Worm (Caenorhabditis elegans) whole organism, L1 larva: Measurements from ENCODE around the gene mpc-1.

Experiments used
- C16A3.4 ChIP-seq: fragments of 150-350 bp; optimal IDR thresholded peaks from 2 replicates; lab custom pipeline; 2014; ENCODE audit warnings: missing biosample characterization, missing genetic modification characterization
- Y116A8C.19 ChIP-seq: sonication (generic microtip); optimal IDR thresholded peaks from 2 replicates; lab custom pipeline; 2016; ENCODE audit warnings: missing compliant biosample characterization, missing genetic modification characterization, borderline replicate concordance
- ama-1 ChIP-seq: fragments of 150-350 bp; optimal IDR thresholded peaks from 2 replicates; lab custom pipeline; 2014
- blmp-1 ChIP-seq: fragments of 150-350 bp; optimal IDR thresholded peaks from 2 replicates; lab custom pipeline; 2014; ENCODE audit warnings: missing biosample characterization, missing genetic modification characterization
- ceh-82 ChIP-seq, 3 experiments: fragments of 150-350 bp in 1 of 3; sonication (generic microtip) in 2 of 3; optimal IDR thresholded peaks; 2 replicates each; lab custom pipeline; 2014 to 2017; ENCODE audit warnings: missing biosample characterization in 3 of 3, missing genetic modification characterization in 3 of 3
- ceh-88 ChIP-seq: fragments of 200-800 bp; sonication (Bioruptor generic); IDR thresholded peaks from 2 replicates; pipeline ENCODE4 v1.3.6; 2022; ENCODE audit warnings: missing genetic modification characterization, missing compliant biosample characterization
- ceh-90 ChIP-seq: sonication (generic microtip); optimal IDR thresholded peaks from 2 replicates; lab custom pipeline; 2016; ENCODE audit warnings: missing genetic modification characterization, missing compliant biosample characterization
- dpl-1 ChIP-seq, 3 experiments: fragments of 150-350 bp in 2 of 3; sonication (generic microtip) in 1 of 3; optimal IDR thresholded peaks; 2 replicates each; lab custom pipeline; 2014 to 2017; ENCODE audit warnings: missing biosample characterization in 3 of 3, missing genetic modification characterization in 3 of 3, missing genetic modification reagents in 3 of 3
- dsc-1 ChIP-seq: sonication (generic microtip); optimal IDR thresholded peaks from 2 replicates; lab custom pipeline; 2016; ENCODE audit warnings: mild to moderate bottlenecking, missing genetic modification characterization, missing compliant biosample characterization
- egl-27 ChIP-seq, 2 experiments: fragments of 150-350 bp in 1 of 2; sonication (generic microtip); optimal IDR thresholded peaks; 3 replicates each; lab custom pipeline; 2017 to 2018; ENCODE audit warnings: missing biosample characterization in 2 of 2, missing genetic modification characterization in 2 of 2, missing genetic modification reagents in 2 of 2
- elt-2 ChIP-seq: sonication (generic microtip); optimal IDR thresholded peaks from 2 replicates; lab custom pipeline; 2016; ENCODE audit warnings: missing genetic modification characterization, mild to moderate bottlenecking, inconsistent platforms, missing compliant biosample characterization, missing genetic modification reagents
- fkh-4 ChIP-seq: sonication (generic microtip); optimal IDR thresholded peaks from 2 replicates; lab custom pipeline; 2016; ENCODE audit warnings: missing compliant biosample characterization, missing genetic modification characterization, borderline replicate concordance
- fkh-8 ChIP-seq: sonication (generic microtip); optimal IDR thresholded peaks from 2 replicates; lab custom pipeline; 2016; ENCODE audit warnings: mild to moderate bottlenecking, missing genetic modification characterization, missing compliant biosample characterization
- fos-1 ChIP-seq: fragments of 150-350 bp; optimal IDR thresholded peaks from 2 replicates; lab custom pipeline; 2014; ENCODE audit warnings: missing biosample characterization, missing genetic modification characterization
- grh-1 ChIP-seq: fragments of 200-800 bp; sonication (Bioruptor generic); IDR thresholded peaks from 2 replicates; pipeline ENCODE4 v1.3.6; 2022; ENCODE audit warnings: missing genetic modification reagents, missing genetic modification characterization, missing compliant biosample characterization
- hlh-17 ChIP-seq: fragments of 200-800 bp; sonication (Bioruptor generic); optimal IDR thresholded peaks from 2 replicates; lab custom pipeline; 2018; ENCODE audit warnings: missing genetic modification characterization, mild to moderate bottlenecking, missing compliant biosample characterization, moderate library complexity, borderline replicate concordance
- irx-1 ChIP-seq: sonication (generic microtip); optimal IDR thresholded peaks from 2 replicates; lab custom pipeline; 2016; ENCODE audit warnings: missing genetic modification characterization, missing compliant biosample characterization
- isw-1 ChIP-seq: fragments of 200-800 bp; sonication (Bioruptor generic); IDR thresholded peaks from 2 replicates; pipeline ENCODE4 v1.3.6; 2022; ENCODE audit warnings: missing genetic modification characterization, missing compliant biosample characterization
- lin-13 ChIP-seq: fragments of 150-350 bp; optimal IDR thresholded peaks from 2 replicates; lab custom pipeline; 2014; ENCODE audit warnings: missing biosample characterization, missing genetic modification reagents, missing genetic modification characterization
- lin-14 ChIP-seq: fragments of 200-800 bp; sonication (Bioruptor generic); optimal IDR thresholded peaks from 2 replicates; lab custom pipeline; 2018; ENCODE audit warnings: mild to moderate bottlenecking, missing genetic modification characterization, moderate library complexity, missing compliant biosample characterization
- lin-35 ChIP-seq, 2 experiments: fragments of 150-350 bp; optimal IDR thresholded peaks; 2 replicates each; lab custom pipeline; 2014; ENCODE audit warnings: missing biosample characterization in 2 of 2, missing genetic modification characterization in 2 of 2, missing genetic modification reagents in 2 of 2
- lin-39 ChIP-seq: fragments of 150-350 bp; optimal IDR thresholded peaks from 2 replicates; lab custom pipeline; 2014; ENCODE audit warnings: missing biosample characterization, missing genetic modification reagents, missing genetic modification characterization
- lir-3 ChIP-seq: sonication (generic microtip); optimal IDR thresholded peaks from 2 replicates; lab custom pipeline; 2016; ENCODE audit warnings: mild to moderate bottlenecking, missing genetic modification characterization, moderate library complexity, missing compliant biosample characterization; ENCODE audit not compliant: poor library complexity
- lsy-2 ChIP-seq, 2 experiments: fragments of 150-350 bp; optimal IDR thresholded peaks; 2 replicates each; lab custom pipeline; 2014; ENCODE audit warnings: missing biosample characterization in 2 of 2, missing genetic modification characterization in 2 of 2
- mdl-1 ChIP-seq, 2 experiments: fragments of 150-350 bp; optimal IDR thresholded peaks; 2 replicates each; lab custom pipeline; 2014 to 2017; ENCODE audit warnings: missing biosample characterization in 2 of 2, missing genetic modification characterization in 2 of 2, inconsistent platforms in 1 of 2
- mep-1 ChIP-seq: fragments of 150-350 bp; optimal IDR thresholded peaks from 2 replicates; lab custom pipeline; 2014; ENCODE audit warnings: missing biosample characterization, missing genetic modification characterization
- nhr-11 ChIP-seq: fragments of 150-350 bp; optimal IDR thresholded peaks from 2 replicates; lab custom pipeline; 2014; ENCODE audit warnings: missing biosample characterization, missing genetic modification characterization
- nhr-12 ChIP-seq: sonication (generic microtip); optimal IDR thresholded peaks from 2 replicates; lab custom pipeline; 2017; ENCODE audit warnings: missing biosample characterization, missing genetic modification characterization
- nhr-19 ChIP-seq: fragments of 200-800 bp; sonication (Bioruptor generic); conservative IDR thresholded peaks from 2 replicates; pipeline ENCODE4 v1.3.6; 2022; ENCODE audit warnings: missing genetic modification characterization, missing compliant biosample characterization
- nhr-20 ChIP-seq: sonication (generic microtip); optimal IDR thresholded peaks from 2 replicates; lab custom pipeline; 2016; ENCODE audit warnings: mild to moderate bottlenecking, missing genetic modification characterization, missing compliant biosample characterization
- nhr-47 ChIP-seq: sonication (generic microtip); optimal IDR thresholded peaks from 2 replicates; lab custom pipeline; 2016; ENCODE audit warnings: mild to moderate bottlenecking, missing genetic modification characterization, moderate library complexity, missing compliant biosample characterization
- nhr-71 ChIP-seq: sonication (generic microtip); optimal IDR thresholded peaks from 2 replicates; lab custom pipeline; 2016; ENCODE audit warnings: mild to moderate bottlenecking, missing genetic modification characterization, moderate library complexity, missing compliant biosample characterization
- nhr-77 ChIP-seq: fragments of 150-350 bp; optimal IDR thresholded peaks from 2 replicates; lab custom pipeline; 2014; ENCODE audit warnings: missing biosample characterization, missing genetic modification characterization
- nhr-85 ChIP-seq: sonication (generic microtip); peaks from one replicate; lab custom pipeline; 2016; ENCODE audit warnings: missing genetic modification characterization, inconsistent platforms, missing compliant biosample characterization
- nhr-90 ChIP-seq: sonication (generic microtip); optimal IDR thresholded peaks from 2 replicates; lab custom pipeline; 2016; ENCODE audit warnings: mild to moderate bottlenecking, missing genetic modification characterization, missing compliant biosample characterization; ENCODE audit not compliant: poor library complexity
- pax-3 ChIP-seq: fragments of 200-800 bp; sonication (Bioruptor generic); optimal IDR thresholded peaks from 2 replicates; lab custom pipeline; 2018; ENCODE audit warnings: mild to moderate bottlenecking, missing genetic modification characterization, moderate library complexity, missing compliant biosample characterization
- pqm-1 ChIP-seq: sonication (generic microtip); optimal IDR thresholded peaks from 3 replicates; lab custom pipeline; 2017; ENCODE audit warnings: missing biosample characterization, missing genetic modification characterization
- skn-1 ChIP-seq: fragments of 150-350 bp; optimal IDR thresholded peaks from 2 replicates; lab custom pipeline; 2014; ENCODE audit warnings: missing biosample characterization, missing genetic modification characterization
- snpc-4 ChIP-seq: fragments of 150-350 bp; optimal IDR thresholded peaks from 2 replicates; lab custom pipeline; 2014; ENCODE audit warnings: missing biosample characterization, missing genetic modification characterization
- snu-23 ChIP-seq: sonication (generic microtip); optimal IDR thresholded peaks from 2 replicates; lab custom pipeline; 2016; ENCODE audit warnings: missing genetic modification characterization, missing compliant biosample characterization
- sox-4 ChIP-seq: sonication (generic microtip); optimal IDR thresholded peaks from 2 replicates; lab custom pipeline; 2016; ENCODE audit warnings: missing genetic modification characterization, missing compliant biosample characterization
- sup-37 ChIP-seq: fragments of 200-800 bp; sonication (Bioruptor generic); optimal IDR thresholded peaks from 2 replicates; lab custom pipeline; 2018; ENCODE audit warnings: mild to moderate bottlenecking, missing genetic modification characterization, missing compliant biosample characterization
- tbx-2 ChIP-seq: sonication (generic microtip); optimal IDR thresholded peaks from 2 replicates; lab custom pipeline; 2016; ENCODE audit warnings: missing genetic modification characterization, missing compliant biosample characterization
- unc-86 ChIP-seq: sonication (generic microtip); optimal IDR thresholded peaks from 2 replicates; lab custom pipeline; 2016; ENCODE audit warnings: missing genetic modification characterization, missing compliant biosample characterization
- vab-15 ChIP-seq: sonication (generic microtip); optimal IDR thresholded peaks from 2 replicates; lab custom pipeline; 2017; ENCODE audit warnings: missing genotype, mild to moderate bottlenecking, missing genetic modification characterization, missing compliant biosample characterization
- xbp-1 ChIP-seq: sonication (generic microtip); optimal IDR thresholded peaks from 2 replicates; lab custom pipeline; 2016; ENCODE audit warnings: missing genetic modification characterization, missing compliant biosample characterization
- zip-4 ChIP-seq: fragments of 200-800 bp; sonication (Bioruptor generic); optimal IDR thresholded peaks from 2 replicates; lab custom pipeline; 2018; ENCODE audit warnings: mild to moderate bottlenecking, missing genetic modification characterization, moderate library complexity, missing compliant biosample characterization
- ztf-4 ChIP-seq: fragments of 150-350 bp; optimal IDR thresholded peaks from 2 replicates; lab custom pipeline; 2014; ENCODE audit warnings: missing biosample characterization, missing genetic modification characterization

The mpc-1 gene

ce11 chrIII:4412108-4413009, 898 bp upstream of the mpc-1 start (continued):
- TF ChIP-seq fkh-4 (tag; lab: Kevin White, UChicago): no peak
- no peak for TF ChIP-seq ama-1 (lab: Kevin White, UChicago)
- TF ChIP-seq ztf-4 (tag; lab: Kevin White, UChicago): peak; percentile 1
- TF ChIP-seq isw-1 (GFP tag; lab: Robert Waterston, UW): no peak
- no peak for TF ChIP-seq pqm-1
- peak; percentile 2 to 35 (median 28) for TF ChIP-seq ceh-82 (tag; optimal IDR thresholded peaks at IDR 0.05; lab: Kevin White, UChicago)
- peak; percentile 48 for TF ChIP-seq nhr-19 (GFP tag; lab: Robert Waterston, UW)
- TF ChIP-seq lir-3: peak; percentile 5
- TF ChIP-seq snpc-4 (tag; lab: Kevin White, UChicago): peak; percentile 31
- no peak for TF ChIP-seq hlh-17
- TF ChIP-seq Y116A8C.19 (tag; lab: Kevin White, UChicago): no peak
- TF ChIP-seq elt-2 (tag; lab: Kevin White, UChicago): peak; percentile 20
- peak in 1 of 2 experiments; percentile 43 for TF ChIP-seq mdl-1 (tag; optimal IDR thresholded peaks at IDR 0.05; lab: Kevin White, UChicago)
- TF ChIP-seq egl-27 (tag; optimal IDR thresholded peaks at IDR 0.05; lab: Kevin White, UChicago): peak in 1 of 2 experiments; percentile 36
- TF ChIP-seq tbx-2 (tag; lab: Kevin White, UChicago): peak; percentile 42
- peak; percentile 60 for TF ChIP-seq nhr-47 (tag; lab: Kevin White, UChicago)
- TF ChIP-seq blmp-1: peak; percentile 19
- peak; percentile 64 for TF ChIP-seq dsc-1 (tag; lab: Kevin White, UChicago)
- peak; percentile 78 for TF ChIP-seq snu-23 (GFP tag; lab: Kevin White, UChicago)
- TF ChIP-seq vab-15: no peak
- TF ChIP-seq nhr-71: peak; percentile 92
- no peak for TF ChIP-seq pax-3 (tag; lab: Kevin White, UChicago)
- no peak for TF ChIP-seq nhr-11 (tag; lab: Kevin White, UChicago)
- peak; percentile 39 for TF ChIP-seq nhr-90
- no peak for TF ChIP-seq sup-37
- TF ChIP-seq nhr-77 (tag; lab: Kevin White, UChicago): no peak
- no peak for TF ChIP-seq nhr-12 (tag; lab: Kevin White, UChicago)
- no peak for TF ChIP-seq lin-39 (tag; lab: Kevin White, UChicago)

- TF ChIP-seq snpc-4 (tag; lab: Kevin White, UChicago): peak; percentile 98
- peak; percentile 3 to 46 for TF ChIP-seq lin-35 (GFP tag; optimal IDR thresholded peaks at IDR 0.05; lab: Kevin White, UChicago)
- TF ChIP-seq nhr-85 (tag; lab: Kevin White, UChicago): peak; percentile 81
- peak; percentile 47; the same call in 1 of the 2 replicates for TF ChIP-seq grh-1
- peak; percentile 53 for TF ChIP-seq zip-4 (GFP tag; lab: Kevin White, UChicago)
- peak; percentile 47 for TF ChIP-seq C16A3.4 (tag; lab: Kevin White, UChicago)
- TF ChIP-seq ztf-4 (tag; lab: Kevin White, UChicago): peak; percentile 34
- TF ChIP-seq lin-14: peak; percentile 67
- peak; percentile 33 for TF ChIP-seq skn-1 (tag; lab: Kevin White, UChicago)
- peak; percentile 73 for TF ChIP-seq nhr-71
- peak; percentile 11 for TF ChIP-seq fos-1 (tag; lab: Kevin White, UChicago)
- TF ChIP-seq unc-86 (tag; lab: Kevin White, UChicago): peak; percentile 16
- peak; percentile 33 for TF ChIP-seq tbx-2 (tag; lab: Kevin White, UChicago)
- peak; percentile 55 for TF ChIP-seq snu-23 (GFP tag; lab: Kevin White, UChicago)
- TF ChIP-seq lsy-2 (tag; optimal IDR thresholded peaks at IDR 0.05; lab: Kevin White, UChicago): peak; percentile 40 to 51
- peak; percentile 86 for TF ChIP-seq nhr-19 (GFP tag; lab: Robert Waterston, UW)
- TF ChIP-seq fkh-8: peak; percentile 55
- 0 out of 2 replicates have a peak, but pooled peaks have one; percentile 37 for TF ChIP-seq ceh-88 (GFP tag; lab: Robert Waterston, UW)
- peak; percentile 9 for TF ChIP-seq lin-13
- TF ChIP-seq nhr-47 (tag; lab: Kevin White, UChicago): peak; percentile 82
- TF ChIP-seq elt-2 (tag; lab: Kevin White, UChicago): peak; percentile 17
- peak; percentile 10 for TF ChIP-seq lir-3
- peak; percentile 33 for TF ChIP-seq irx-1 (tag; lab: Kevin White, UChicago)
- peak; percentile 4 for TF ChIP-seq ceh-90 (tag; lab: Kevin White, UChicago)
- peak; percentile 50 for TF ChIP-seq mep-1 (tag; lab: Kevin White, UChicago)
- TF ChIP-seq nhr-20 (tag; lab: Kevin White, UChicago): peak; percentile 52
- TF ChIP-seq nhr-90: peak; percentile 66
- peak; percentile 51 for TF ChIP-seq xbp-1
- peak; percentile 13 for TF ChIP-seq sox-4
- peak; percentile 9 to 41 (median 39) for TF ChIP-seq dpl-1 (GFP tag; optimal IDR thresholded peaks at IDR 0.05; lab: Kevin White, UChicago)
These were observed 784 bp downstream of the mpc-1 start for ce11 chrIII:4414041-4414440.
